Worm (Caenorhabditis elegans): ENCODE data around the gene T10D4.14.

- TF ChIP-seq ztf-11 (tag; optimal IDR thresholded peaks at IDR 0.05) = no peak
- no peak for TF ChIP-seq tbx-2 (tag; optimal IDR thresholded peaks at IDR 0.05)
- no peak for TF ChIP-seq unc-62 (GFP tag; optimal IDR thresholded peaks at IDR 0.05)
- TF ChIP-seq egl-27 (tag; optimal IDR thresholded peaks at IDR 0.05) = no peak
- no peak for TF ChIP-seq nhr-85 (tag)
- no peak for TF ChIP-seq ceh-90 (tag; optimal IDR thresholded peaks at IDR 0.05)
- no peak for TF ChIP-seq lin-13 (GFP tag; optimal IDR thresholded peaks at IDR 0.05)
- TF ChIP-seq ztf-4 (tag; optimal IDR thresholded peaks at IDR 0.05) = no peak
- TF ChIP-seq nhr-90 (tag; optimal IDR thresholded peaks at IDR 0.05; ENCODE audit: poor library complexity) = no peak
- no peak for TF ChIP-seq ceh-63 (GFP tag; optimal IDR thresholded peaks at IDR 0.05)
Measured at ce11 chrII:3198998-3199397, 47.5 kb upstream of the T10D4.14 start, which contains the start of gene sri-51.
